Fruit fly (Drosophila melanogaster) whole organism, wandering third instar larva: ENCODE data around the gene CG14294.

ENCODE experiments used
- Abd-B ChIP-seq: fragments of >200 bp; optimal IDR thresholded peaks from 2 replicates; lab custom pipeline; 2017; ENCODE audit warnings: missing biosample characterization, missing genetic modification characterization
- CG9705 ChIP-seq: fragments of 200-800 bp; sonication (Bioruptor generic); optimal IDR thresholded peaks from 2 replicates; lab custom pipeline; 2018; ENCODE audit warnings: missing biosample characterization, mild to moderate bottlenecking, missing genetic modification characterization
- CrebA ChIP-seq: fragments of 200-800 bp; sonication (Bioruptor generic); optimal IDR thresholded peaks from 2 replicates; lab custom pipeline; 2016; ENCODE audit warnings: missing biosample characterization, mild to moderate bottlenecking, missing genetic modification characterization, borderline replicate concordance
- Dfd ChIP-seq: fragments of >200 bp; optimal IDR thresholded peaks from 2 replicates; lab custom pipeline; 2017; ENCODE audit warnings: missing biosample characterization, missing genetic modification characterization
- Dif ChIP-seq: fragments of 200-275, 200-300 bp; sonication (Bioruptor generic); optimal IDR thresholded peaks from 2 replicates; lab custom pipeline; 2018; ENCODE audit warnings: missing biosample characterization, missing genetic modification characterization; ENCODE audit not compliant: partially characterized antibody
- HLH106 ChIP-seq: fragments of 200-800 bp; optimal IDR thresholded peaks from 3 replicates; lab custom pipeline; 2019; ENCODE audit warnings: missing biosample characterization, mild to moderate bottlenecking, missing genetic modification characterization, moderate library complexity
- Hnf4 ChIP-seq: fragments of 200-800 bp; sonication (Bioruptor generic); optimal IDR thresholded peaks from 2 replicates; lab custom pipeline; 2016; ENCODE audit warnings: missing biosample characterization, mild to moderate bottlenecking, missing genetic modification characterization
- Hr78 ChIP-seq: fragments of >200 bp; optimal IDR thresholded peaks from 2 replicates; lab custom pipeline; 2017; ENCODE audit warnings: missing biosample characterization, missing genetic modification characterization
- Hr83 ChIP-seq: fragments of 200-300 bp; sonication (Bioruptor generic); optimal IDR thresholded peaks from 2 replicates; lab custom pipeline; 2016; ENCODE audit warnings: missing biosample characterization, mild to moderate bottlenecking, missing genetic modification characterization, moderate library complexity; ENCODE audit not compliant: poor library complexity, severe bottlenecking
- Jra ChIP-seq: sonication (Bioruptor generic); optimal IDR thresholded peaks from 2 replicates; lab custom pipeline; 2016; ENCODE audit warnings: missing biosample characterization, missing genetic modification characterization
- Mio ChIP-seq: sonication (Bioruptor generic); optimal IDR thresholded peaks from 2 replicates; lab custom pipeline; 2016; ENCODE audit warnings: missing biosample characterization, missing genetic modification characterization
- N ChIP-seq: fragments of >200 bp; optimal IDR thresholded peaks from 2 replicates; lab custom pipeline; 2018; ENCODE audit warnings: missing biosample characterization, missing external identifiers, missing genetic modification characterization
- OdsH ChIP-seq: fragments of 200-800 bp; sonication (Bioruptor generic); optimal IDR thresholded peaks from 2 replicates; lab custom pipeline; 2016; ENCODE audit warnings: missing biosample characterization, mild to moderate bottlenecking, missing genetic modification characterization
- Rel ChIP-seq, 2 experiments: fragments of 200-800 bp; sonication (Bioruptor generic) in 1 of 2; optimal IDR thresholded peaks; 2 replicates in 1 of 2; 3 replicates in 1 of 2; lab custom pipeline; 2016 to 2019; ENCODE audit warnings: mild to moderate bottlenecking in 2 of 2, missing biosample characterization in 2 of 2, missing genetic modification characterization in 2 of 2, moderate library complexity in 1 of 2
- Sp1 ChIP-seq: fragments of 200-800 bp; sonication (Bioruptor generic); optimal IDR thresholded peaks from 3 replicates; lab custom pipeline; 2019; ENCODE audit warnings: missing biosample characterization, mild to moderate bottlenecking, missing genetic modification characterization, moderate library complexity
- Vsx2 ChIP-seq: fragments of 200-300, 225-300 bp; sonication (Bioruptor generic); optimal IDR thresholded peaks from 2 replicates; lab custom pipeline; 2018; ENCODE audit warnings: missing biosample characterization, missing genetic modification characterization; ENCODE audit not compliant: partially characterized antibody
- br ChIP-seq: fragments of 200-800 bp; sonication (Bioruptor generic); optimal IDR thresholded peaks from 2 replicates; lab custom pipeline; 2016; ENCODE audit warnings: missing biosample characterization, missing genetic modification characterization
- brk ChIP-seq: fragments of 200-800 bp; sonication (Bioruptor generic); optimal IDR thresholded peaks from 2 replicates; lab custom pipeline; 2016; ENCODE audit warnings: missing biosample characterization, mild to moderate bottlenecking, missing genetic modification characterization
- dl ChIP-seq, 2 experiments: fragments of 175-275, 200-275 bp in 1 of 2; fragments of 200-275 bp in 1 of 2; sonication (Bioruptor generic); optimal IDR thresholded peaks; lab custom pipeline; 2018; ENCODE audit warnings: mild to moderate bottlenecking in 2 of 2, missing biosample characterization in 2 of 2, missing genetic modification characterization in 2 of 2, moderate library complexity in 2 of 2; ENCODE audit not compliant: partially characterized antibody in 2 of 2, insufficient read depth in 1 of 2
- dmrt93B ChIP-seq: fragments of 200-800 bp; sonication (Bioruptor generic); optimal IDR thresholded peaks from 2 replicates; lab custom pipeline; 2018; ENCODE audit warnings: missing biosample characterization, mild to moderate bottlenecking, missing genetic modification characterization
- dsf ChIP-seq: sonication (Bioruptor generic); optimal IDR thresholded peaks from 2 replicates; lab custom pipeline; 2016; ENCODE audit warnings: missing biosample characterization, missing genetic modification characterization, borderline replicate concordance
- foxo ChIP-seq, 2 experiments: fragments of 200-800 bp; sonication (Bioruptor generic); optimal IDR thresholded peaks; 2 replicates in 1 of 2; 3 replicates in 1 of 2; lab custom pipeline; 2016 to 2017; ENCODE audit warnings: missing biosample characterization in 2 of 2, missing genetic modification characterization in 2 of 2
- fru ChIP-seq: fragments of 200-800 bp; sonication (Bioruptor generic); optimal IDR thresholded peaks from 3 replicates; lab custom pipeline; 2016; ENCODE audit warnings: missing biosample characterization, mild to moderate bottlenecking, missing genetic modification characterization
- h ChIP-seq: fragments of 200-800 bp; sonication (Bioruptor generic); optimal IDR thresholded peaks from 3 replicates; lab custom pipeline; 2016; ENCODE audit warnings: missing biosample characterization, mild to moderate bottlenecking, missing genetic modification characterization
- jim ChIP-seq: fragments of 175-275, 200-325 bp; sonication (Bioruptor generic); optimal IDR thresholded peaks from 2 replicates; lab custom pipeline; 2016; ENCODE audit warnings: missing biosample characterization, mild to moderate bottlenecking, missing genetic modification characterization
- lola ChIP-seq: fragments of >200 bp; optimal IDR thresholded peaks from 2 replicates; lab custom pipeline; 2017; ENCODE audit warnings: missing biosample characterization, missing genetic modification characterization
- pan ChIP-seq: fragments of >200 bp; optimal IDR thresholded peaks from 2 replicates; lab custom pipeline; 2017
- psq ChIP-seq: fragments of 200-800 bp; sonication (Bioruptor generic); optimal IDR thresholded peaks from 3 replicates; lab custom pipeline; 2017; ENCODE audit warnings: missing biosample characterization, mild to moderate bottlenecking, missing genetic modification characterization, moderate library complexity
- rgr ChIP-seq: fragments of 200-800 bp; sonication (Bioruptor generic); optimal IDR thresholded peaks from 3 replicates; lab custom pipeline; 2016; ENCODE audit warnings: missing biosample characterization, mild to moderate bottlenecking, missing genetic modification characterization
- sv ChIP-seq: fragments of 200-800 bp; sonication (Bioruptor generic); optimal IDR thresholded peaks from 3 replicates; lab custom pipeline; 2016; ENCODE audit warnings: missing biosample characterization, missing genetic modification characterization
- tai ChIP-seq: sonication (Bioruptor generic); optimal IDR thresholded peaks from 2 replicates; lab custom pipeline; 2016; ENCODE audit warnings: missing biosample characterization, missing genetic modification characterization
- usp ChIP-seq: fragments of >200 bp; optimal IDR thresholded peaks from 2 replicates; lab custom pipeline; 2017; ENCODE audit warnings: missing biosample characterization, missing genetic modification characterization

The CG14294 gene

dm6 chr3R:18902164-18902563, at the start of gene CG14294:
Gene CG14294 (minus strand): TSS chr3R:18902264.
- TF ChIP-seq Hnf4: no peak
- no peak for TF ChIP-seq Vsx2 (GFP tag; lab: Kevin White, UChicago)
- TF ChIP-seq Abd-B (GFP tag; lab: Kevin White, UChicago): no peak
- no peak for TF ChIP-seq sv
- no peak for TF ChIP-seq jim
- no peak for TF ChIP-seq OdsH (GFP tag; lab: Kevin White, UChicago)
- no peak for TF ChIP-seq psq (GFP tag; lab: Kevin White, UChicago)
- no peak for TF ChIP-seq brk (GFP tag; lab: Kevin White, UChicago)
- no peak for TF ChIP-seq rgr
- no peak for TF ChIP-seq tai (GFP tag; lab: Kevin White, UChicago)
- TF ChIP-seq Mio (GFP tag; lab: Kevin White, UChicago): no peak
- TF ChIP-seq Jra: no peak
- TF ChIP-seq dl (GFP tag; optimal IDR thresholded peaks at IDR 0.05; lab: Kevin White, UChicago; ENCODE audit: insufficient read depth in 1 of 2, partially characterized antibody in 2 of 2): no peak
- no peak for TF ChIP-seq usp
- no peak for TF ChIP-seq Dif (GFP tag; lab: Kevin White, UChicago)
- TF ChIP-seq N (GFP tag; lab: Kevin White, UChicago): no peak
- TF ChIP-seq CrebA: no peak

dm6 chr3R:18949896-18950295, 47.8 kb upstream of the CG14294 start, which contains the start of gene CG43732:
Gene CG43732 (plus strand): TSS chr3R:18950196.
- TF ChIP-seq Sp1 (GFP tag; lab: Kevin White, UChicago) (no peak), HLH106 (tag; lab: Kevin White, UChicago) (no peak), Hr83 (GFP tag; lab: Kevin White, UChicago) (no peak), dl (GFP tag; optimal IDR thresholded peaks at IDR 0.05; lab: Kevin White, UChicago; ENCODE audit: insufficient read depth in 1 of 2, partially characterized antibody in 2 of 2) (no peak), Rel (GFP tag; optimal IDR thresholded peaks at IDR 0.05; lab: Kevin White, UChicago) (no peak), Rel (tag; optimal IDR thresholded peaks at IDR 0.05; lab: Kevin White, UChicago) (no peak), N (GFP tag; lab: Kevin White, UChicago) (no peak), CrebA (no peak)

- no peak for TF ChIP-seq pan
- no peak for TF ChIP-seq fru (GFP tag; lab: Kevin White, UChicago)
- TF ChIP-seq, all 38 proteins: peak for 0
Observed at dm6 chr3R:18949131-18949530, 47.1 kb upstream of the CG14294 start.

- TF ChIP-seq Dfd (GFP tag; lab: Kevin White, UChicago) (peak; percentile 78), Hnf4 (no peak)
Observed at dm6 chr3R:18947307-18947706, 45.2 kb upstream of the CG14294 start.

- TF ChIP-seq lola (GFP tag; lab: Kevin White, UChicago): no peak
- TF ChIP-seq Jra: no peak
- no peak for TF ChIP-seq rgr
- TF ChIP-seq Rel (GFP tag; optimal IDR thresholded peaks at IDR 0.05; lab: Kevin White, UChicago): no peak
- no peak for TF ChIP-seq Rel (tag; optimal IDR thresholded peaks at IDR 0.05; lab: Kevin White, UChicago)
- TF ChIP-seq Hr78 (GFP tag; lab: Kevin White, UChicago): no peak
- TF ChIP-seq dsf (GFP tag; lab: Kevin White, UChicago): no peak
- no peak for TF ChIP-seq br (GFP tag; lab: Kevin White, UChicago)
Observed at dm6 chr3R:18931725-18932124, 29.7 kb upstream of the CG14294 start.

- TF ChIP-seq br (GFP tag; lab: Kevin White, UChicago) (peak; percentile 32), rgr (peak; percentile 63), HLH106 (tag; lab: Kevin White, UChicago) (peak; percentile 20), Dif (GFP tag; lab: Kevin White, UChicago) (peak; percentile 44), sv (peak; percentile 45), h (GFP tag; lab: Kevin White, UChicago) (peak; percentile 18), Dfd (GFP tag; lab: Kevin White, UChicago) (no peak), Hr83 (GFP tag; lab: Kevin White, UChicago) (no peak), psq (GFP tag; lab: Kevin White, UChicago) (peak; percentile 10), CG9705 (GFP tag; lab: Kevin White, UChicago) (peak; percentile 40), Rel (GFP tag; optimal IDR thresholded peaks at IDR 0.05; lab: Kevin White, UChicago) (no peak), Rel (tag; optimal IDR thresholded peaks at IDR 0.05; lab: Kevin White, UChicago) (no peak), foxo (GFP tag; optimal IDR thresholded peaks at IDR 0.05; lab: Kevin White, UChicago) (peak in 1 of 2 experiments; percentile 22), dmrt93B (GFP tag; lab: Kevin White, UChicago) (peak; percentile 51), Vsx2 (GFP tag; lab: Kevin White, UChicago) (no peak)
Observed at dm6 chr3R:18928918-18929705, 27.0 kb upstream of the CG14294 start, which contains the start of gene CG42613. Gene CG42613 (plus strand): TSS chr3R:18929196.
